Fruit fly (Drosophila melanogaster) Kc167 (cell line): ENCODE measurements around the gene Phb1.

Experiments used
- psq ChIP-seq: fragments of >200 bp; optimal IDR thresholded peaks from 2 replicates; lab custom pipeline; 2017; ENCODE audit warnings: missing external identifiers
- ttk ChIP-seq: sonication (Bioruptor generic); optimal IDR thresholded peaks from 2 replicates; lab custom pipeline; 2017; ENCODE audit warnings: missing external identifiers

DNA sequence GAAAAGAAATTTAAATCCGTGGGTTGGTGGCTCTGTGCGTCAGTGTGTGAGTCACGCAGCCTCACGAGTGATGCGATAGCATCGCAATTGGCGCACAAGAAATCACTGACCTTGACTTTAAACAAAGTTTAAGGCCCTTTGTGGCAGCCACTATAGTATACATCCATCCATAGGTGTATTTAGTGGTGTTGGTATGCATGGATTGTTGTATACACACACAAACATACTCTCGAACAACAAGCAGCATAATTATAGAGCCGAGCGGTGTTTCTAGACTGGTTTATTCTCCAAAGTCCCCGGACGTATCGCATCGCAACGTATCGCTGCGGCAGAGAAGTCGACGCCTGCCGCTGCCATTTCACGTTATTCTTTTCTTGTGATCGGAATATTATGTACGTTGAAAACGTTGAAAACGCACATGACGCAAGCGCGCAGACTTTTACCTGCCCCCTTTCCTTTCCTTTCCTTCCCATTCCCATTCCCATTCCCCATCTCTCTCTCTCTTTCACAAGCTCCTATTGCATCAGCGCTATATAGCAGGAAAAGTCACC is 33.1 kb upstream of the Phb1 start:
- TF ChIP-seq ttk (no peak), psq (lab: Kevin White, UChicago) (no peak)
